Fruit fly (Drosophila melanogaster): ENCODE results near the gene CG17258.
A peak's percentile ranks its signal among the peaks of the same experiment; 100 is the strongest.

The CG17258 gene

dm6 chr2L:3030350-3030749 lies 4.8 kb downstream of the CG17258 start, which contains the start of gene GABPI (continued):
- no peak for TF ChIP-seq cato (GFP tag; optimal IDR thresholded peaks at IDR 0.05; ENCODE audit: borderline replicate concordance)
- TF ChIP-seq nom (GFP tag; optimal IDR thresholded peaks at IDR 0.05) = peak; percentile 31
- TF ChIP-seq CG10565 (GFP tag; optimal IDR thresholded peaks at IDR 0.05) = no peak
- no peak for TF ChIP-seq Trl (optimal IDR thresholded peaks at IDR 0.05)
- no peak for TF ChIP-seq Trl (GFP tag; optimal IDR thresholded peaks at IDR 0.05)
- peak; percentile 76 for TF ChIP-seq ci (GFP tag; IDR thresholded peaks at IDR 0.05)
- no peak for TF ChIP-seq CG3995 (GFP tag; optimal IDR thresholded peaks at IDR 0.05)
- no peak for TF ChIP-seq CG15073 (GFP tag; optimal IDR thresholded peaks at IDR 0.05)
- no peak for TF ChIP-seq Six4 (GFP tag; optimal IDR thresholded peaks at IDR 0.05)
- TF ChIP-seq CkIIα-i1 (GFP tag; IDR thresholded peaks at IDR 0.05) = no peak
- TF ChIP-seq CG17385 (GFP tag; optimal IDR thresholded peaks at IDR 0.05) = peak; percentile 43
- peak; percentile 1 for TF ChIP-seq pfk (GFP tag; optimal IDR thresholded peaks at IDR 0.05)
- TF ChIP-seq CG17912 (GFP tag; optimal IDR thresholded peaks at IDR 0.05) = peak; percentile 0
- no peak for TF ChIP-seq Drgx (GFP tag; IDR thresholded peaks at IDR 0.05)
- no peak for TF ChIP-seq vfl (GFP tag; optimal IDR thresholded peaks at IDR 0.05)
- TF ChIP-seq pnt (GFP tag; optimal IDR thresholded peaks at IDR 0.05) = no peak
- no peak for TF ChIP-seq CG2120 (GFP tag; optimal IDR thresholded peaks at IDR 0.05)
- no peak for TF ChIP-seq mld (GFP tag; IDR thresholded peaks at IDR 0.05; ENCODE audit: partially characterized antibody)
- no peak for TF ChIP-seq CG10147 (GFP tag; optimal IDR thresholded peaks at IDR 0.05)
- no peak for TF ChIP-seq vvl (GFP tag; IDR thresholded peaks at IDR 0.05)
- TF ChIP-seq Ets65A (GFP tag) = no peak
- no peak for TF ChIP-seq CG6854 (GFP tag; optimal IDR thresholded peaks at IDR 0.05)
- TF ChIP-seq sisA (GFP tag; IDR thresholded peaks at IDR 0.05) = no peak
- no peak for TF ChIP-seq lmd (GFP tag; IDR thresholded peaks at IDR 0.05)
- TF ChIP-seq klu (GFP tag; IDR thresholded peaks at IDR 0.05) = no peak
- TF ChIP-seq pb (GFP tag; optimal IDR thresholded peaks at IDR 0.05) = no peak
- no peak for TF ChIP-seq dimm (GFP tag; IDR thresholded peaks at IDR 0.05)
- TF ChIP-seq CG31388 (GFP tag; optimal IDR thresholded peaks at IDR 0.05) = no peak
- no peak for TF ChIP-seq ranshi (GFP tag; IDR thresholded peaks at IDR 0.05)
- no peak for TF ChIP-seq so (GFP tag; IDR thresholded peaks at IDR 0.05)
- TF ChIP-seq CG17186 (GFP tag; optimal IDR thresholded peaks at IDR 0.05) = no peak
- no peak for TF ChIP-seq CG8089 (GFP tag; optimal IDR thresholded peaks at IDR 0.05)
- TF ChIP-seq CG9727 (GFP tag; optimal IDR thresholded peaks at IDR 0.05) = no peak
- TF ChIP-seq HLHmδ (GFP tag; optimal IDR thresholded peaks at IDR 0.05) = no peak
- TF ChIP-seq CG7357 (GFP tag; IDR thresholded peaks at IDR 0.05) = no peak
- no peak for TF ChIP-seq ro (GFP tag; IDR thresholded peaks at IDR 0.05)
- TF ChIP-seq CG2199 (GFP tag; IDR thresholded peaks at IDR 0.05) = no peak
- no peak for TF ChIP-seq ssp (GFP tag; IDR thresholded peaks at IDR 0.05)
- TF ChIP-seq CG4328 (GFP tag; optimal IDR thresholded peaks at IDR 0.05) = no peak
- no peak for TF ChIP-seq eyg (GFP tag; optimal IDR thresholded peaks at IDR 0.05)
- TF ChIP-seq CG15514 (GFP tag; optimal IDR thresholded peaks at IDR 0.05) = peak; percentile 32
- peak; percentile 35; the same call in 1 of the 2 replicates for TF ChIP-seq CG13287 (GFP tag; IDR thresholded peaks at IDR 0.05; ENCODE audit: partially characterized antibody)
- no peak for TF ChIP-seq CG9876 (GFP tag; optimal IDR thresholded peaks at IDR 0.05)
- TF ChIP-seq Fer1 (GFP tag; optimal IDR thresholded peaks at IDR 0.05) = no peak
- peak; percentile 18 for TF ChIP-seq CG2116 (GFP tag; optimal IDR thresholded peaks at IDR 0.05)
- TF ChIP-seq dm (GFP tag; optimal IDR thresholded peaks at IDR 0.05) = no peak
- TF ChIP-seq zfh1 (GFP tag; IDR thresholded peaks at IDR 0.05) = 0 out of 3 replicates have a peak, but pooled peaks have one; percentile 26
- TF ChIP-seq tin (GFP tag; optimal IDR thresholded peaks at IDR 0.05) = no peak
- TF ChIP-seq Bdp1 (GFP tag; optimal IDR thresholded peaks at IDR 0.05) = no peak
- peak; percentile 6 for TF ChIP-seq CHES-1-like (GFP tag; optimal IDR thresholded peaks at IDR 0.05)
- TF ChIP-seq NK7.1 (GFP tag; optimal IDR thresholded peaks at IDR 0.05) = no peak
- TF ChIP-seq z (GFP tag; IDR thresholded peaks at IDR 0.05) = no peak
- no peak for TF ChIP-seq CG4424 (GFP tag; optimal IDR thresholded peaks at IDR 0.05)
- TF ChIP-seq Taf1 (GFP tag; IDR thresholded peaks at IDR 0.05) = no peak
